Fruit fly (Drosophila melanogaster): ENCODE results near the gene CG2116.

- TF ChIP-seq Chrac-16 (GFP tag; optimal IDR thresholded peaks at IDR 0.05): no peak
- TF ChIP-seq mld (GFP tag; IDR thresholded peaks at IDR 0.05; ENCODE audit: partially characterized antibody): no peak
- no peak for TF ChIP-seq CG6813 (GFP tag; optimal IDR thresholded peaks at IDR 0.05)
- TF ChIP-seq z (GFP tag; IDR thresholded peaks at IDR 0.05): no peak
- TF ChIP-seq pan (optimal IDR thresholded peaks at IDR 0.05): no peak
- no peak for TF ChIP-seq pan (GFP tag; optimal IDR thresholded peaks at IDR 0.05 in 1 of 2, IDR thresholded peaks at IDR 0.05 in 1 of 2)
- no peak for TF ChIP-seq CG7839 (tag; optimal IDR thresholded peaks at IDR 0.05)
- no peak for TF ChIP-seq CG17328 (GFP tag; IDR thresholded peaks at IDR 0.05)
- no peak for TF ChIP-seq CG17912 (GFP tag; optimal IDR thresholded peaks at IDR 0.05)
- TF ChIP-seq org-1 (GFP tag; optimal IDR thresholded peaks at IDR 0.05): no peak
Observed at dm6 chrX:8115343-8115676, 14.3 kb upstream of the CG2116 start.
